Fruit fly (Drosophila melanogaster) whole organism, embryonic: ENCODE measurements around the gene ETHR.

Experiments
- Ada2b ChIP-seq: fragments of 200-800 bp; sonication (Bioruptor generic); IDR thresholded peaks from 2 replicates; pipeline ENCODE4 v1.3.6; 2022; ENCODE audit warnings: missing biosample characterization, missing genetic modification characterization
- Awh ChIP-seq: fragments of 200-800 bp; sonication (Bioruptor generic); IDR thresholded peaks from 2 replicates; pipeline ENCODE4, ENCODE4 v1.3.6; 2022; ENCODE audit warnings: missing biosample characterization, missing genetic modification characterization
- CG10321 ChIP-seq: fragments of 200-800 bp; sonication (Bioruptor generic); IDR thresholded peaks from 2 replicates; pipeline ENCODE4 v1.3.6; 2022; ENCODE audit warnings: missing biosample characterization, missing genetic modification characterization
- CG13123 ChIP-seq: fragments of 200-800 bp; sonication (Bioruptor generic); optimal IDR thresholded peaks from 2 replicates; lab custom pipeline; 2016; ENCODE audit warnings: missing biosample characterization, missing genetic modification characterization
- CG13624 ChIP-seq: fragments of 200-800 bp; sonication (Bioruptor generic); optimal IDR thresholded peaks from 2 replicates; lab custom pipeline; 2016; ENCODE audit warnings: missing biosample characterization, missing genetic modification characterization
- CG14860 ChIP-seq: fragments of 200-800 bp; sonication (Bioruptor generic); IDR thresholded peaks from 3 replicates; pipeline ENCODE4 v1.3.6; 2022; ENCODE audit warnings: missing biosample characterization, missing genetic modification characterization; ENCODE audit not compliant: partially characterized antibody
- CG15073 ChIP-seq: fragments of 200-800 bp; sonication (Bioruptor generic); optimal IDR thresholded peaks from 2 replicates; lab custom pipeline; 2016; ENCODE audit warnings: missing biosample characterization, missing genetic modification characterization
- CG15696 ChIP-seq: fragments of 200-800 bp; sonication (Bioruptor generic); optimal IDR thresholded peaks from 2 replicates; lab custom pipeline; 2019; ENCODE audit warnings: missing biosample characterization, mild to moderate bottlenecking, missing genetic modification characterization, moderate library complexity
- CG1603 ChIP-seq: fragments of 200-800 bp; sonication (Bioruptor generic); optimal IDR thresholded peaks from 2 replicates; lab custom pipeline; 2019; ENCODE audit warnings: missing biosample characterization, mild to moderate bottlenecking, missing genetic modification characterization, moderate library complexity
- CG2678 ChIP-seq: fragments of 200-800 bp; sonication (Bioruptor generic); optimal IDR thresholded peaks from 3 replicates; lab custom pipeline; 2019; ENCODE audit warnings: missing biosample characterization, mild to moderate bottlenecking, missing genetic modification characterization, moderate library complexity
- CG30403 ChIP-seq: fragments of 200-800 bp; sonication (Bioruptor generic); optimal IDR thresholded peaks from 3 replicates; lab custom pipeline; 2016; ENCODE audit warnings: missing biosample characterization, missing genetic modification characterization
- CG6175 ChIP-seq: fragments of 200-800 bp; sonication (Bioruptor generic); IDR thresholded peaks from 3 replicates; pipeline ENCODE4 v1.3.6; 2022; ENCODE audit warnings: missing biosample characterization, missing genetic modification characterization
- CG6254 ChIP-seq: fragments of 200-800 bp; sonication (Bioruptor generic); optimal IDR thresholded peaks from 3 replicates; lab custom pipeline; 2017; ENCODE audit warnings: mild to moderate bottlenecking, missing biosample characterization, missing genetic modification reagents, missing genetic modification characterization
- CG6791 ChIP-seq: fragments of 200-800 bp; sonication (Bioruptor generic); IDR thresholded peaks from 3 replicates; pipeline ENCODE4 v1.3.6; 2022; ENCODE audit warnings: missing biosample characterization, missing genetic modification characterization; ENCODE audit not compliant: partially characterized antibody
- CG7556 ChIP-seq: fragments of 200-800 bp; sonication (Bioruptor generic); optimal IDR thresholded peaks from 2 replicates; lab custom pipeline; 2017; ENCODE audit warnings: missing biosample characterization, mild to moderate bottlenecking, missing genetic modification characterization
- CG8765 ChIP-seq: fragments of 200-800 bp; sonication (Bioruptor generic); IDR thresholded peaks from 2 replicates; pipeline ENCODE4 v1.3.6; 2022; ENCODE audit warnings: missing biosample characterization, missing genetic modification characterization
- CG8944 ChIP-seq: fragments of 200-800 bp; sonication (Bioruptor generic); optimal IDR thresholded peaks from 3 replicates; lab custom pipeline; 2016; ENCODE audit warnings: missing biosample characterization, missing genetic modification characterization
- CG9932 ChIP-seq: fragments of 200-800 bp; sonication (Bioruptor generic); IDR thresholded peaks from 2 replicates; pipeline ENCODE4 v1.3.6; 2022; ENCODE audit warnings: missing biosample characterization, missing genetic modification characterization
- Dp ChIP-seq: fragments of 200-800 bp; sonication (Bioruptor generic); optimal IDR thresholded peaks from 2 replicates; lab custom pipeline; 2018; ENCODE audit warnings: missing biosample characterization, mild to moderate bottlenecking, missing genetic modification characterization, moderate library complexity
- Dref ChIP-seq: fragments of 200-800 bp; sonication (Bioruptor generic); IDR thresholded peaks from 2 replicates; pipeline ENCODE4 v1.3.6; 2022; ENCODE audit warnings: missing biosample characterization, missing genetic modification characterization
- Fer2 ChIP-seq: fragments of 200-800 bp; sonication (Bioruptor generic); optimal IDR thresholded peaks from 2 replicates; lab custom pipeline; 2018; ENCODE audit warnings: missing biosample characterization, mild to moderate bottlenecking, missing genetic modification characterization, moderate library complexity
- HmgD ChIP-seq: fragments of 200-800 bp; sonication (Bioruptor generic); optimal IDR thresholded peaks from 3 replicates; lab custom pipeline; 2016; ENCODE audit warnings: missing biosample characterization, missing genetic modification characterization
- MBD-R2 ChIP-seq: fragments of 200-800 bp; sonication (Bioruptor generic); IDR thresholded peaks from 2 replicates; pipeline ENCODE4 v1.3.6; 2022; ENCODE audit warnings: missing biosample characterization, missing genetic modification characterization
- Oaz ChIP-seq: fragments of 200-800 bp; sonication (Bioruptor generic); IDR thresholded peaks from 2 replicates; pipeline ENCODE4 v1.3.6; 2022; ENCODE audit warnings: missing biosample characterization, missing genetic modification characterization
- Pdp1 ChIP-seq, 2 experiments: fragments of 200-800 bp; sonication (Bioruptor generic); optimal IDR thresholded peaks; 3 replicates each; lab custom pipeline; 2016; ENCODE audit warnings: missing biosample characterization in 2 of 2, missing genetic modification characterization in 2 of 2, mild to moderate bottlenecking in 1 of 2, moderate library complexity in 1 of 2
- Rx ChIP-seq: fragments of 200-800 bp; sonication (Bioruptor generic); IDR thresholded peaks from 2 replicates; pipeline ENCODE4 v1.3.6; 2022; ENCODE audit warnings: missing biosample characterization, missing genetic modification characterization
- Tbp ChIP-seq: fragments of >200 bp; optimal IDR thresholded peaks from 2 replicates; lab custom pipeline; 2018; ENCODE audit warnings: missing biosample characterization, missing genetic modification characterization
- Xrp1 ChIP-seq: fragments of 200-800 bp; sonication (Bioruptor generic); IDR thresholded peaks from 2 replicates; pipeline ENCODE4 v1.3.6; 2022; ENCODE audit warnings: missing biosample characterization, missing genetic modification characterization
- bab2 ChIP-seq: fragments of 200-800 bp; sonication (Bioruptor generic); optimal IDR thresholded peaks from 2 replicates; lab custom pipeline; 2016; ENCODE audit warnings: missing biosample characterization, missing genetic modification characterization
- dimm ChIP-seq: fragments of 200-800 bp; sonication (Bioruptor generic); IDR thresholded peaks from 2 replicates; pipeline ENCODE4 v1.3.6; 2022; ENCODE audit warnings: missing biosample characterization, missing genetic modification characterization
- eve ChIP-seq, 2 experiments: fragments of >200 bp; optimal IDR thresholded peaks; 2 replicates each; lab custom pipeline; 2017; ENCODE audit warnings: missing biosample characterization in 2 of 2, missing genetic modification characterization in 2 of 2
- eyg ChIP-seq: fragments of 200-800 bp; sonication (Bioruptor generic); optimal IDR thresholded peaks from 3 replicates; lab custom pipeline; 2016; ENCODE audit warnings: missing biosample characterization, missing genetic modification characterization
- grau ChIP-seq: fragments of 200-800 bp; optimal IDR thresholded peaks from 3 replicates; lab custom pipeline; 2019; ENCODE audit warnings: missing biosample characterization, mild to moderate bottlenecking, missing genetic modification characterization, moderate library complexity
- ind ChIP-seq: fragments of 200-800 bp; sonication (Bioruptor generic); optimal IDR thresholded peaks from 3 replicates; lab custom pipeline; 2016; ENCODE audit warnings: missing biosample characterization, missing genetic modification characterization
- jing ChIP-seq: fragments of 200-800 bp; sonication (Bioruptor generic); optimal IDR thresholded peaks from 2 replicates; lab custom pipeline; 2018; ENCODE audit warnings: missing biosample characterization, mild to moderate bottlenecking, missing genetic modification characterization
- lilli ChIP-seq: fragments of 200-800 bp; sonication (Bioruptor generic); optimal IDR thresholded peaks from 3 replicates; lab custom pipeline; 2016; ENCODE audit warnings: missing biosample characterization, missing genetic modification characterization
- luna ChIP-seq: fragments of 200-800 bp; sonication (Bioruptor generic); optimal IDR thresholded peaks from 2 replicates; lab custom pipeline; 2016; ENCODE audit warnings: missing biosample characterization, missing genetic modification characterization
- oc ChIP-seq: fragments of 200-800 bp; sonication (Bioruptor generic); optimal IDR thresholded peaks from 2 replicates; lab custom pipeline; 2018; ENCODE audit warnings: missing biosample characterization, mild to moderate bottlenecking, missing genetic modification characterization, moderate library complexity
- onecut ChIP-seq: fragments of 200-800 bp; sonication (Bioruptor generic); IDR thresholded peaks from 2 replicates; pipeline ENCODE4 v1.3.6; 2022; ENCODE audit warnings: missing biosample characterization, missing genetic modification characterization
- otp ChIP-seq: fragments of 200-800 bp; sonication (Bioruptor generic); IDR thresholded peaks from 3 replicates; pipeline ENCODE4, ENCODE4 v1.3.6; 2022; ENCODE audit warnings: missing biosample characterization, missing genetic modification characterization
- pros ChIP-seq: fragments of 200-800 bp; sonication (Bioruptor generic); optimal IDR thresholded peaks from 3 replicates; lab custom pipeline; 2019; ENCODE audit warnings: missing biosample characterization, mild to moderate bottlenecking, missing genetic modification characterization, moderate library complexity
- sens ChIP-seq: fragments of 200-800 bp; sonication (Bioruptor generic); peaks from one replicate; lab custom pipeline; 2016; ENCODE audit warnings: missing biosample characterization, missing genetic modification characterization
- slp2 ChIP-seq: fragments of 200-800 bp; sonication (Bioruptor generic); optimal IDR thresholded peaks from 2 replicates; lab custom pipeline; 2016; ENCODE audit warnings: missing biosample characterization, missing genetic modification characterization
- sna ChIP-seq: fragments of 200-800 bp; sonication (Bioruptor generic); IDR thresholded peaks from 2 replicates; pipeline ENCODE4 v1.3.6; 2022; ENCODE audit warnings: missing biosample characterization, missing genetic modification characterization; ENCODE audit not compliant: partially characterized antibody
- sr ChIP-seq: fragments of 200-800 bp; sonication (Bioruptor generic); IDR thresholded peaks from 3 replicates; pipeline ENCODE4 v1.3.6; 2022; ENCODE audit warnings: missing biosample characterization, missing genetic modification characterization
- ssp ChIP-seq: fragments of 200-800 bp; sonication (Bioruptor generic); IDR thresholded peaks from 2 replicates; pipeline ENCODE4 v1.3.6; 2022; ENCODE audit warnings: missing biosample characterization, missing genetic modification characterization
- stwl ChIP-seq: fragments of 200-800 bp; sonication (Bioruptor generic); optimal IDR thresholded peaks from 3 replicates; lab custom pipeline; 2018; ENCODE audit warnings: missing biosample characterization, mild to moderate bottlenecking, missing genetic modification characterization, moderate library complexity
- sug ChIP-seq: fragments of 200-800 bp; optimal IDR thresholded peaks from 2 replicates; lab custom pipeline; 2019; ENCODE audit warnings: missing biosample characterization, mild to moderate bottlenecking, missing genetic modification characterization, moderate library complexity
- tin ChIP-seq: fragments of 200-800 bp; sonication (Bioruptor generic); optimal IDR thresholded peaks from 3 replicates; lab custom pipeline; 2016; ENCODE audit warnings: missing biosample characterization, missing genetic modification characterization
- tna ChIP-seq: fragments of 200-800 bp; sonication (Bioruptor generic); IDR thresholded peaks from 2 replicates; pipeline ENCODE4 v1.3.6; 2022; ENCODE audit warnings: missing biosample characterization, missing genetic modification characterization; ENCODE audit not compliant: partially characterized antibody
- trem ChIP-seq: fragments of 200-800 bp; optimal IDR thresholded peaks from 3 replicates; lab custom pipeline; 2019; ENCODE audit warnings: missing biosample characterization, mild to moderate bottlenecking, missing genetic modification characterization, moderate library complexity
- vfl ChIP-seq: fragments of 200-800 bp; sonication (Bioruptor generic); optimal IDR thresholded peaks from 2 replicates; lab custom pipeline; 2016; ENCODE audit warnings: missing biosample characterization, missing genetic modification characterization

The ETHR gene

dm6 chr3R:21214693-21215145, 32.1 kb upstream of the ETHR start, which contains the start of gene Ddrgk1 (continued):
- TF ChIP-seq trem (tag; lab: Kevin White, UChicago), result peak; percentile 12
- TF ChIP-seq sug, result peak; percentile 15
- TF ChIP-seq sr (GFP tag; lab: Robert Waterston, UW), result no peak
- no peak for TF ChIP-seq CG10321 (GFP tag; lab: Robert Waterston, UW)
- no peak for TF ChIP-seq CG8765 (GFP tag; lab: Robert Waterston, UW)
- TF ChIP-seq vfl, result no peak
- TF ChIP-seq grau, result peak; percentile 30
- TF ChIP-seq HmgD, result no peak
- no peak for TF ChIP-seq CG13123 (GFP tag; lab: Kevin White, UChicago)
- no peak for TF ChIP-seq Dp (GFP tag; lab: Kevin White, UChicago)
- no peak for TF ChIP-seq CG7556
- no peak for TF ChIP-seq CG6175
- no peak for TF ChIP-seq eve (GFP tag; optimal IDR thresholded peaks at IDR 0.05; lab: Kevin White, UChicago)
- no peak for TF ChIP-seq oc (tag; lab: Kevin White, UChicago)
- no peak for TF ChIP-seq otp (GFP tag; lab: Robert Waterston, UW)
- TF ChIP-seq bab2 (GFP tag; lab: Kevin White, UChicago), result no peak
- peak; percentile 1 for TF ChIP-seq CG8944
- TF ChIP-seq MBD-R2 (GFP tag; lab: Robert Waterston, UW), result peak; percentile 93
- peak; percentile 42 for TF ChIP-seq CG30403 (GFP tag; lab: Kevin White, UChicago)
- no peak for TF ChIP-seq Ada2b (GFP tag; lab: Robert Waterston, UW)
- TF ChIP-seq CG15073 (GFP tag; lab: Kevin White, UChicago), result no peak
- TF ChIP-seq Dref, result no peak
- peak; percentile 30 for TF ChIP-seq CG13624 (GFP tag; lab: Kevin White, UChicago)
- no peak for TF ChIP-seq ssp (GFP tag; lab: Robert Waterston, UW)
- no peak for TF ChIP-seq pros (GFP tag; lab: Kevin White, UChicago)
- TF ChIP-seq ind (GFP tag; lab: Kevin White, UChicago), result peak; percentile 41
- no peak for TF ChIP-seq tna
- TF ChIP-seq stwl (tag; lab: Kevin White, UChicago), result peak; percentile 10
- no peak for TF ChIP-seq Tbp (GFP tag; lab: Kevin White, UChicago)
- TF ChIP-seq luna (GFP tag; lab: Kevin White, UChicago), result no peak
- peak; percentile 0 for TF ChIP-seq CG15696 (tag; lab: Kevin White, UChicago)
- no peak for TF ChIP-seq sna (GFP tag; lab: Robert Waterston, UW)
- TF ChIP-seq onecut, result no peak
- no peak for TF ChIP-seq CG6791 (GFP tag; lab: Robert Waterston, UW)
- peak; percentile 53 for TF ChIP-seq lilli (GFP tag; lab: Kevin White, UChicago)
- no peak for TF ChIP-seq Rx
- peak; percentile 90 for TF ChIP-seq sens
- no peak for TF ChIP-seq Oaz (GFP tag; lab: Robert Waterston, UW)
- TF ChIP-seq eyg (GFP tag; lab: Kevin White, UChicago), result no peak
- no peak for TF ChIP-seq CG14860
- peak; percentile 99 for TF ChIP-seq CG1603 (tag; lab: Kevin White, UChicago)
- no peak for TF ChIP-seq CG2678 (tag; lab: Kevin White, UChicago)
- TF ChIP-seq dimm (GFP tag; lab: Robert Waterston, UW), result no peak
- TF ChIP-seq jing (GFP tag; lab: Kevin White, UChicago), result no peak
- TF ChIP-seq Pdp1 (GFP tag; optimal IDR thresholded peaks at IDR 0.05; lab: Kevin White, UChicago), result peak in 1 of 2 experiments; percentile 27
- TF ChIP-seq Awh, result no peak
- TF ChIP-seq Xrp1 (GFP tag; lab: Robert Waterston, UW), result peak; percentile 31; the same call in 1 of the 2 replicates
- TF ChIP-seq tin (GFP tag; lab: Kevin White, UChicago), result no peak
- TF ChIP-seq slp2, result no peak
- no peak for TF ChIP-seq CG6254 (GFP tag; lab: Kevin White, UChicago)
- no peak for TF ChIP-seq Fer2 (tag; lab: Kevin White, UChicago)
- no peak; the same call in 1 of the 2 replicates for TF ChIP-seq CG9932 (GFP tag; lab: Robert Waterston, UW)
